Fruit fly (Drosophila melanogaster) whole organism: ENCODE measurements around the gene Usp14.

Experiments
- CG8478 ChIP-seq: fragments of >200 bp; optimal IDR thresholded peaks from 2 replicates; lab custom pipeline; 2018; ENCODE audit warnings: inconsistent platforms
- Dll ChIP-seq: fragments of >200 bp; optimal IDR thresholded peaks from 2 replicates; lab custom pipeline; 2017
- EcR ChIP-seq, 2 experiments: fragments of >200 bp; optimal IDR thresholded peaks; 2 replicates each; lab custom pipeline; 2017; ENCODE audit warnings: missing biosample characterization in 2 of 2, missing genetic modification characterization in 2 of 2, missing genetic modification reagents in 2 of 2
- pan ChIP-seq: fragments of >200 bp; optimal IDR thresholded peaks from 2 replicates; lab custom pipeline; 2017
- psq ChIP-seq: fragments of >200 bp; optimal IDR thresholded peaks from 2 replicates; lab custom pipeline; 2017
- usp ChIP-seq: fragments of >200 bp; optimal IDR thresholded peaks from 2 replicates; lab custom pipeline; 2017; ENCODE audit warnings: missing biosample characterization, missing genetic modification characterization, mixed read lengths

- TF ChIP-seq psq (lab: Kevin White, UChicago), result no peak
- no peak for TF ChIP-seq CG8478 (lab: Kevin White, UChicago)
- TF ChIP-seq usp, result no peak
- no peak for TF ChIP-seq EcR (GFP tag; optimal IDR thresholded peaks at IDR 0.05; lab: Kevin White, UChicago)
- no peak for TF ChIP-seq pan (lab: Kevin White, UChicago)
- TF ChIP-seq Dll (lab: Kevin White, UChicago), result no peak
These were observed 7.5 kb downstream of the Usp14 start, which contains the start of the genes CG5390 and CG4968 for dm6 chr2L:10306518-10307260.
